Worm (Caenorhabditis elegans) whole organism, late embryonic: ENCODE data around the gene idpb-5.

Experiments used
- C08G9.2 ChIP-seq: sonication (generic microtip); optimal IDR thresholded peaks from 2 replicates; lab custom pipeline; 2016; ENCODE audit warnings: mild to moderate bottlenecking, missing genetic modification characterization, moderate library complexity, missing compliant biosample characterization
- K09A11.1 ChIP-seq: sonication (generic microtip); optimal IDR thresholded peaks from 2 replicates; lab custom pipeline; 2017; ENCODE audit warnings: antibody characterized with exemption, mild to moderate bottlenecking, missing genetic modification characterization, missing compliant biosample characterization; ENCODE audit not compliant: insufficient read depth
- T23F11.4 ChIP-seq: fragments of 200-800 bp; sonication (Bioruptor generic); optimal IDR thresholded peaks from 2 replicates; lab custom pipeline; 2018; ENCODE audit warnings: mild to moderate bottlenecking, missing genetic modification characterization, missing compliant biosample characterization
- Y22D7AL.16 ChIP-seq: sonication (generic microtip); optimal IDR thresholded peaks from 2 replicates; lab custom pipeline; 2016; ENCODE audit warnings: missing genetic modification characterization, missing compliant biosample characterization
- ahr-1 ChIP-seq: sonication (generic microtip); optimal IDR thresholded peaks from 2 replicates; lab custom pipeline; 2016; ENCODE audit warnings: missing genetic modification characterization, missing compliant biosample characterization
- ceh-14 ChIP-seq: sonication (generic microtip); optimal IDR thresholded peaks from 2 replicates; lab custom pipeline; 2016; ENCODE audit warnings: missing genotype, missing genetic modification characterization, missing compliant biosample characterization
- ceh-18 ChIP-seq: sonication (generic microtip); optimal IDR thresholded peaks from 2 replicates; lab custom pipeline; 2016; ENCODE audit warnings: missing genetic modification characterization, missing compliant biosample characterization
- ceh-24 ChIP-seq: sonication (generic microtip); optimal IDR thresholded peaks from 2 replicates; lab custom pipeline; 2016; ENCODE audit warnings: mild to moderate bottlenecking, missing genetic modification characterization, missing compliant biosample characterization
- ceh-48 ChIP-seq: sonication (generic microtip); optimal IDR thresholded peaks from 2 replicates; lab custom pipeline; 2016; ENCODE audit warnings: missing genetic modification characterization, inconsistent platforms, missing compliant biosample characterization
- ceh-6 ChIP-seq: fragments of 200-800 bp; sonication (Bioruptor generic); optimal IDR thresholded peaks from 2 replicates; lab custom pipeline; 2018; ENCODE audit warnings: mild to moderate bottlenecking, missing genetic modification characterization, missing compliant biosample characterization
- ceh-9 ChIP-seq: sonication (generic microtip); optimal IDR thresholded peaks from 2 replicates; lab custom pipeline; 2016; ENCODE audit warnings: mild to moderate bottlenecking, missing genetic modification characterization, inconsistent platforms, missing compliant biosample characterization
- dve-1 ChIP-seq: sonication (generic microtip); optimal IDR thresholded peaks from 2 replicates; lab custom pipeline; 2017; ENCODE audit warnings: antibody characterized with exemption, mild to moderate bottlenecking, missing genetic modification characterization, missing compliant biosample characterization
- elt-2 ChIP-seq: sonication (generic microtip); optimal IDR thresholded peaks from 2 replicates; lab custom pipeline; 2016; ENCODE audit warnings: missing genetic modification reagents, missing genetic modification characterization, missing compliant biosample characterization
- elt-4 ChIP-seq: sonication (generic microtip); optimal IDR thresholded peaks from 2 replicates; lab custom pipeline; 2016; ENCODE audit warnings: missing genetic modification characterization, missing compliant biosample characterization
- ets-4 ChIP-seq: sonication (generic microtip); optimal IDR thresholded peaks from 2 replicates; lab custom pipeline; 2016; ENCODE audit warnings: missing genetic modification characterization, missing compliant biosample characterization
- eyg-1 ChIP-seq: sonication (generic microtip); optimal IDR thresholded peaks from 2 replicates; lab custom pipeline; 2016; ENCODE audit warnings: missing genotype, missing genetic modification characterization, missing compliant biosample characterization
- fkh-10 ChIP-seq: fragments of 150-350 bp; optimal IDR thresholded peaks from 2 replicates; lab custom pipeline; 2014; ENCODE audit warnings: missing biosample characterization, missing genetic modification reagents, missing genetic modification characterization
- fkh-6 ChIP-seq: sonication (generic microtip); optimal IDR thresholded peaks from 2 replicates; lab custom pipeline; 2016; ENCODE audit warnings: missing genetic modification characterization, missing compliant biosample characterization
- gmeb-2 ChIP-seq: sonication (generic microtip); optimal IDR thresholded peaks from 2 replicates; lab custom pipeline; 2016; ENCODE audit warnings: missing genetic modification characterization, inconsistent platforms, missing compliant biosample characterization
- hlh-30 ChIP-seq: sonication (generic microtip); optimal IDR thresholded peaks from 2 replicates; lab custom pipeline; 2017; ENCODE audit warnings: antibody characterized with exemption, missing genetic modification characterization, missing compliant biosample characterization; ENCODE audit not compliant: insufficient read depth
- hlh-6 ChIP-seq: sonication (generic microtip); optimal IDR thresholded peaks from 2 replicates; lab custom pipeline; 2016; ENCODE audit warnings: missing genotype, missing genetic modification characterization, missing compliant biosample characterization
- lin-11 ChIP-seq: fragments of 200-800 bp; sonication (Bioruptor generic); optimal IDR thresholded peaks from 2 replicates; lab custom pipeline; 2018; ENCODE audit warnings: mild to moderate bottlenecking, missing genetic modification characterization, missing compliant biosample characterization
- madf-2 ChIP-seq: sonication (generic microtip); optimal IDR thresholded peaks from 2 replicates; lab custom pipeline; 2017; ENCODE audit warnings: missing genetic modification characterization, missing compliant biosample characterization
- nhr-232 ChIP-seq: sonication (generic microtip); optimal IDR thresholded peaks from 2 replicates; lab custom pipeline; 2016; ENCODE audit warnings: missing genetic modification characterization, missing compliant biosample characterization
- odd-2 ChIP-seq: sonication (generic microtip); optimal IDR thresholded peaks from 2 replicates; lab custom pipeline; 2017; ENCODE audit warnings: antibody characterized with exemption, mild to moderate bottlenecking, missing genetic modification characterization, missing compliant biosample characterization
- pag-3 ChIP-seq: sonication (generic microtip); optimal IDR thresholded peaks from 2 replicates; lab custom pipeline; 2016; ENCODE audit warnings: missing compliant biosample characterization, missing genetic modification characterization, borderline replicate concordance
- pat-9 ChIP-seq: fragments of 200-800 bp; sonication (Bioruptor generic); optimal IDR thresholded peaks from 2 replicates; lab custom pipeline; 2018; ENCODE audit warnings: mild to moderate bottlenecking, missing genetic modification characterization, moderate library complexity, missing compliant biosample characterization
- pha-4 ChIP-seq: fragments of 150-350 bp; optimal IDR thresholded peaks from 2 replicates; lab custom pipeline; 2018; ENCODE audit warnings: missing biosample characterization, missing genetic modification reagents, missing genetic modification characterization
- pqm-1 ChIP-seq: sonication (generic microtip); optimal IDR thresholded peaks from 2 replicates; lab custom pipeline; 2016; ENCODE audit warnings: missing genetic modification characterization, missing compliant biosample characterization
- ref-2 ChIP-seq: sonication (generic microtip); optimal IDR thresholded peaks from 2 replicates; lab custom pipeline; 2016; ENCODE audit warnings: missing genetic modification characterization, missing compliant biosample characterization
- sdc-2 ChIP-seq: sonication (generic microtip); optimal IDR thresholded peaks from 2 replicates; lab custom pipeline; 2016; ENCODE audit warnings: missing genotype, missing genetic modification characterization, missing compliant biosample characterization
- sox-2 ChIP-seq: fragments of 200-800 bp; sonication (Bioruptor generic); IDR thresholded peaks from 2 replicates; pipeline ENCODE4 v1.3.6; 2022; ENCODE audit warnings: missing genetic modification reagents, missing genetic modification characterization, missing compliant biosample characterization
- sox-4 ChIP-seq: sonication (generic microtip); optimal IDR thresholded peaks from 2 replicates; lab custom pipeline; 2017; ENCODE audit warnings: mild to moderate bottlenecking, missing genetic modification characterization, inconsistent platforms, missing compliant biosample characterization
- tbx-2 ChIP-seq: sonication (generic microtip); optimal IDR thresholded peaks from 2 replicates; lab custom pipeline; 2016; ENCODE audit warnings: missing genetic modification characterization, missing compliant biosample characterization
- unc-42 ChIP-seq: sonication (generic microtip); optimal IDR thresholded peaks from 2 replicates; lab custom pipeline; 2016; ENCODE audit warnings: missing genotype, missing genetic modification characterization, missing compliant biosample characterization
- unc-55 ChIP-seq: sonication (generic microtip); optimal IDR thresholded peaks from 2 replicates; lab custom pipeline; 2017; ENCODE audit warnings: missing biosample characterization, missing genetic modification reagents, missing genetic modification characterization

idpb-5 gene

ce11 chrV:11854905-11855304 is 15.6 kb downstream of the idpb-5 start:
- TF ChIP-seq Y22D7AL.16 (tag; lab: Kevin White, UChicago) (no peak), unc-42 (tag; lab: Kevin White, UChicago) (peak; percentile 93), sox-4 (no peak), ceh-14 (tag; lab: Kevin White, UChicago) (peak; percentile 98)

- TF ChIP-seq hlh-6 (tag; lab: Kevin White, UChicago) (no peak), pat-9 (no peak), ahr-1 (tag; lab: Kevin White, UChicago) (no peak)
These were observed 16.7 kb downstream of the idpb-5 start for ce11 chrV:11856022-11856421.

- TF ChIP-seq hlh-30 (no peak), pat-9 (no peak), ref-2 (no peak), fkh-6 (tag; lab: Kevin White, UChicago) (no peak), sox-4 (no peak), sox-2 (GFP tag; lab: Robert Waterston, UW) (no peak), pag-3 (no peak), tbx-2 (tag; lab: Kevin White, UChicago) (no peak), odd-2 (tag; lab: Kevin White, UChicago) (no peak)
These were observed 18.4 kb downstream of the idpb-5 start for ce11 chrV:11857756-11858155.

- TF ChIP-seq gmeb-2 (no peak), elt-4 (tag; lab: Kevin White, UChicago) (no peak), fkh-10 (no peak), K09A11.1 (tag; lab: Kevin White, UChicago) (no peak), lin-11 (tag; lab: Kevin White, UChicago) (no peak), sdc-2 (tag; lab: Kevin White, UChicago) (no peak), pha-4 (tag; lab: Kevin White, UChicago) (no peak), T23F11.4 (GFP tag; lab: Kevin White, UChicago) (no peak), pqm-1 (tag; lab: Kevin White, UChicago) (no peak)
These were observed 19.0 kb downstream of the idpb-5 start for ce11 chrV:11858299-11858698.

- TF ChIP-seq Y22D7AL.16 (tag; lab: Kevin White, UChicago) (no peak), madf-2 (tag; lab: Kevin White, UChicago) (no peak), ceh-14 (tag; lab: Kevin White, UChicago) (no peak), ceh-18 (tag; lab: Kevin White, UChicago) (no peak), hlh-30 (peak; percentile 49), elt-2 (tag; lab: Kevin White, UChicago) (peak; percentile 73)
These were observed 19.9 kb downstream of the idpb-5 start for ce11 chrV:11859082-11859858.

ce11 chrV:11860375-11860774 is 21.1 kb downstream of the idpb-5 start, which contains the start of gene R13H4.5:
Gene R13H4.5, plus strand, starts transcription at chrV:11860675.
- TF ChIP-seq ceh-48 (tag; lab: Kevin White, UChicago) (no peak), unc-42 (tag; lab: Kevin White, UChicago) (no peak), ahr-1 (tag; lab: Kevin White, UChicago) (no peak), ceh-6 (GFP tag; lab: Kevin White, UChicago) (no peak), elt-4 (tag; lab: Kevin White, UChicago) (no peak), madf-2 (tag; lab: Kevin White, UChicago) (no peak), ets-4 (tag; lab: Kevin White, UChicago) (no peak), C08G9.2 (no peak), sdc-2 (tag; lab: Kevin White, UChicago) (no peak), dve-1 (no peak), ceh-9 (tag; lab: Kevin White, UChicago) (no peak), hlh-6 (tag; lab: Kevin White, UChicago) (no peak), ceh-24 (tag; lab: Kevin White, UChicago) (no peak), Y22D7AL.16 (tag; lab: Kevin White, UChicago) (no peak), unc-55 (GFP tag; lab: Kevin White, UChicago) (no peak), ceh-18 (tag; lab: Kevin White, UChicago) (no peak), hlh-30 (no peak), eyg-1 (tag; lab: Kevin White, UChicago) (no peak), pha-4 (tag; lab: Kevin White, UChicago) (no peak), nhr-232 (tag; lab: Kevin White, UChicago) (no peak)
